Worm (Caenorhabditis elegans) whole organism, midembryonic: ENCODE results near the gene F54D5.9.

Experiments used
- T22C8.4 ChIP-seq: fragments of 200-800 bp; sonication (Bioruptor generic); IDR thresholded peaks from 2 replicates; pipeline ENCODE4 v1.3.6; 2022; ENCODE audit warnings: missing genetic modification characterization, missing compliant biosample characterization
- cog-1 ChIP-seq: sonication (generic microtip); optimal IDR thresholded peaks from 2 replicates; lab custom pipeline; 2016; ENCODE audit warnings: missing genetic modification characterization, missing compliant biosample characterization
- flt-1 ChIP-seq: fragments of 200-800 bp; sonication (Bioruptor generic); IDR thresholded peaks from 2 replicates; pipeline ENCODE4 v1.3.6; 2022; ENCODE audit warnings: missing genetic modification characterization, missing compliant biosample characterization
- klf-2 ChIP-seq: fragments of 200-800 bp; sonication (Bioruptor generic); conservative IDR thresholded peaks from 2 replicates; pipeline ENCODE4 v1.3.6; 2022; ENCODE audit warnings: missing genetic modification reagents, missing genetic modification characterization, missing compliant biosample characterization
- med-1 ChIP-seq: sonication (generic microtip); optimal IDR thresholded peaks from 2 replicates; lab custom pipeline; 2017; ENCODE audit warnings: missing genetic modification characterization, mild to moderate bottlenecking, missing compliant biosample characterization, antibody characterized with exemption, missing genetic modification reagents; ENCODE audit not compliant: insufficient read depth
- ref-1 ChIP-seq: fragments of 200-800 bp; sonication (Bioruptor generic); conservative IDR thresholded peaks from 2 replicates; pipeline ENCODE4 v1.3.6; 2022; ENCODE audit warnings: missing genetic modification reagents, missing genetic modification characterization, missing compliant biosample characterization
- tab-1 ChIP-seq: fragments of 200-800 bp; sonication (Bioruptor generic); IDR thresholded peaks from 2 replicates; pipeline ENCODE4 v1.3.6; 2022; ENCODE audit warnings: missing genetic modification characterization, missing compliant biosample characterization
- ztf-23 ChIP-seq: fragments of 200-800 bp; sonication (Bioruptor generic); IDR thresholded peaks from 2 replicates; pipeline ENCODE4 v1.3.6; 2022; ENCODE audit warnings: missing genetic modification reagents, missing genetic modification characterization, missing compliant biosample characterization
- ztf-29 ChIP-seq: fragments of 200-800 bp; sonication (Bioruptor generic); IDR thresholded peaks from 2 replicates; pipeline ENCODE4 v1.3.6; 2022; ENCODE audit warnings: missing genetic modification reagents, missing genetic modification characterization, missing compliant biosample characterization

Gene F54D5.9

ce11 chrII:11496767-11497166, 47.9 kb downstream of the F54D5.9 start, which contains the start of gene emc-5:
emc-5 (plus strand) TSS chrII:11496780.
- TF ChIP-seq ztf-29 = no peak
- no peak for TF ChIP-seq T22C8.4 (GFP tag; lab: Robert Waterston, UW)
- no peak for TF ChIP-seq cog-1
- no peak for TF ChIP-seq med-1 (GFP tag; lab: Kevin White, UChicago)
- TF ChIP-seq flt-1 (GFP tag; lab: Robert Waterston, UW) = no peak
- TF ChIP-seq ztf-23 (GFP tag; lab: Robert Waterston, UW) = no peak
- no peak for TF ChIP-seq tab-1
- no peak for TF ChIP-seq klf-2 (GFP tag; lab: Robert Waterston, UW)
- no peak for TF ChIP-seq ref-1 (GFP tag; lab: Robert Waterston, UW)

- TF ChIP-seq flt-1 (GFP tag; lab: Robert Waterston, UW) = no peak
- no peak for TF ChIP-seq ztf-23 (GFP tag; lab: Robert Waterston, UW)
- no peak for TF ChIP-seq T22C8.4 (GFP tag; lab: Robert Waterston, UW)
- no peak for TF ChIP-seq ref-1 (GFP tag; lab: Robert Waterston, UW)
- no peak for TF ChIP-seq tab-1
- TF ChIP-seq ztf-29 = no peak
- no peak for TF ChIP-seq med-1 (GFP tag; lab: Kevin White, UChicago)
- no peak for TF ChIP-seq klf-2 (GFP tag; lab: Robert Waterston, UW)
- no peak for TF ChIP-seq cog-1
Observed at ce11 chrII:11495806-11496205, 48.8 kb downstream of the F54D5.9 start.

ce11 chrII:11495307-11495706, 49.3 kb downstream of the F54D5.9 start, which contains the start of the genes ooc-3 and B0334.4:
ooc-3 (minus strand) TSS chrII:11495321.
B0334.4 (plus strand) TSS chrII:11495692.
- TF ChIP-seq med-1 (GFP tag; lab: Kevin White, UChicago) (no peak), tab-1 (no peak), cog-1 (no peak), flt-1 (GFP tag; lab: Robert Waterston, UW) (no peak), T22C8.4 (GFP tag; lab: Robert Waterston, UW) (no peak)

- no peak for TF ChIP-seq ref-1 (GFP tag; lab: Robert Waterston, UW)
- no peak for TF ChIP-seq klf-2 (GFP tag; lab: Robert Waterston, UW)
Observed at ce11 chrII:11492843-11493242, 51.8 kb downstream of the F54D5.9 start, which contains the start of gene hacl-1. hacl-1 (minus strand) TSS chrII:11492963.
